Worm (Caenorhabditis elegans) whole organism, L4 larva: ENCODE results near the gene ztf-14.

ENCODE experiments used
- F37D6.2 ChIP-seq: sonication (generic microtip); optimal IDR thresholded peaks from 2 replicates; lab custom pipeline; 2016; ENCODE audit warnings: mild to moderate bottlenecking, missing genetic modification characterization, missing compliant biosample characterization
- F44E2.7 ChIP-seq: fragments of 200-800 bp; sonication (Bioruptor generic); IDR thresholded peaks from 2 replicates; pipeline ENCODE4 v2.1.2; 2022; ENCODE audit warnings: missing genetic modification characterization, missing compliant biosample characterization
- F49E8.2 ChIP-seq: sonication (generic microtip); optimal IDR thresholded peaks from 2 replicates; lab custom pipeline; 2016; ENCODE audit warnings: missing compliant biosample characterization, mild to moderate bottlenecking, missing genetic modification characterization, borderline replicate concordance
- R02D3.7 ChIP-seq: fragments of 150-350 bp; sonication (generic microtip); optimal IDR thresholded peaks from 3 replicates; lab custom pipeline; 2014; ENCODE audit warnings: missing biosample characterization, missing genetic modification characterization
- T20F7.1 ChIP-seq: fragments of 200-800 bp; sonication (Bioruptor generic); optimal IDR thresholded peaks from 2 replicates; lab custom pipeline; 2018; ENCODE audit warnings: mild to moderate bottlenecking, missing genetic modification characterization, missing compliant biosample characterization
- T26A8.4 ChIP-seq: fragments of 200-800 bp; sonication (Bioruptor generic); IDR thresholded peaks from 2 replicates; pipeline ENCODE4 v1.3.6; 2022; ENCODE audit warnings: missing genetic modification characterization, missing compliant biosample characterization
- Y75B8A.6 ChIP-seq: fragments of 200-800 bp; sonication (Bioruptor generic); IDR thresholded peaks from 2 replicates; pipeline ENCODE4 v1.3.6; 2022; ENCODE audit warnings: missing genetic modification reagents, missing genetic modification characterization, missing compliant biosample characterization
- ZK337.2 ChIP-seq: fragments of 200-800 bp; sonication (Bioruptor generic); IDR thresholded peaks from 2 replicates; pipeline ENCODE4 v1.3.6; 2022; ENCODE audit warnings: missing genetic modification reagents, missing genetic modification characterization, missing compliant biosample characterization
- ZK546.5 ChIP-seq, 2 experiments: sonication (generic microtip); optimal IDR thresholded peaks; 2 replicates each; lab custom pipeline; 2017; ENCODE audit warnings: missing biosample characterization in 2 of 2, missing genetic modification characterization in 2 of 2
- aha-1 ChIP-seq: fragments of 150-350 bp; peaks from one replicate; lab custom pipeline; 2014; ENCODE audit warnings: missing biosample characterization, missing genetic modification characterization
- aly-2 ChIP-seq: sonication (generic microtip); optimal IDR thresholded peaks from 2 replicates; lab custom pipeline; 2018; ENCODE audit warnings: missing biosample characterization, missing genetic modification characterization
- arid-1 ChIP-seq: fragments of 200-800 bp; sonication (Bioruptor generic); conservative IDR thresholded peaks from 2 replicates; pipeline ENCODE4 v1.3.6; 2022; ENCODE audit warnings: missing genetic modification reagents, missing genetic modification characterization, missing compliant biosample characterization
- daf-12 ChIP-seq: fragments of 150-350 bp; optimal IDR thresholded peaks from 2 replicates; lab custom pipeline; 2014; ENCODE audit warnings: missing biosample characterization, missing genetic modification reagents, missing genetic modification characterization
- daf-16 ChIP-seq, 3 experiments: sonication (generic microtip); optimal IDR thresholded peaks; 2 replicates each; lab custom pipeline; 2016 to 2017; ENCODE audit warnings: missing genetic modification characterization in 3 of 3, missing genetic modification reagents in 3 of 3, mild to moderate bottlenecking in 2 of 3, missing compliant biosample characterization in 2 of 3, missing biosample characterization in 1 of 3, moderate library complexity in 1 of 3
- daf-8 ChIP-seq: fragments of 200-800 bp; sonication (Bioruptor generic); IDR thresholded peaks from 2 replicates; pipeline ENCODE4 v1.3.6; 2022; ENCODE audit warnings: missing genetic modification characterization, missing compliant biosample characterization
- dmd-8 ChIP-seq: fragments of 200-800 bp; sonication (Bioruptor generic); IDR thresholded peaks from 2 replicates; pipeline ENCODE4 v1.3.6; 2022; ENCODE audit warnings: missing genetic modification characterization, missing compliant biosample characterization
- dve-1 ChIP-seq: sonication (generic microtip); optimal IDR thresholded peaks from 2 replicates; lab custom pipeline; 2017; ENCODE audit warnings: antibody characterized with exemption, mild to moderate bottlenecking, missing genetic modification characterization, missing compliant biosample characterization; ENCODE audit not compliant: insufficient read depth
- egl-43 ChIP-seq: fragments of 200-800 bp; sonication (Bioruptor generic); IDR thresholded peaks from 2 replicates; pipeline ENCODE4 v1.3.6; 2022; ENCODE audit warnings: missing genetic modification reagents, missing genetic modification characterization, missing compliant biosample characterization
- fkh-10 ChIP-seq: fragments of 150-350 bp; optimal IDR thresholded peaks from 2 replicates; lab custom pipeline; 2014; ENCODE audit warnings: missing biosample characterization, missing genetic modification reagents, missing genetic modification characterization
- fos-1 ChIP-seq: fragments of 150-350 bp; optimal IDR thresholded peaks from 2 replicates; lab custom pipeline; 2014; ENCODE audit warnings: missing biosample characterization, missing genetic modification characterization
- gei-8 ChIP-seq: fragments of 200-800 bp; sonication (Bioruptor generic); optimal IDR thresholded peaks from 2 replicates; lab custom pipeline; 2018; ENCODE audit warnings: mild to moderate bottlenecking, missing genetic modification characterization, missing compliant biosample characterization
- hlh-30 ChIP-seq: sonication (generic microtip); optimal IDR thresholded peaks from 2 replicates; lab custom pipeline; 2017; ENCODE audit warnings: antibody characterized with exemption, mild to moderate bottlenecking, missing genetic modification characterization, missing compliant biosample characterization; ENCODE audit not compliant: insufficient read depth
- hmg-1.1 ChIP-seq: fragments of 200-800 bp; sonication (Bioruptor generic); IDR thresholded peaks from 2 replicates; pipeline ENCODE4 v1.3.6; 2022; ENCODE audit warnings: missing genetic modification reagents, missing genetic modification characterization, missing compliant biosample characterization
- lin-15B ChIP-seq: fragments of 150-350 bp; sonication (generic microtip); optimal IDR thresholded peaks from 3 replicates; lab custom pipeline; 2014; ENCODE audit warnings: missing biosample characterization, missing genetic modification characterization
- lin-39 ChIP-seq: fragments of 150-350 bp; optimal IDR thresholded peaks from 2 replicates; lab custom pipeline; 2014; ENCODE audit warnings: missing biosample characterization, missing genetic modification reagents, missing genetic modification characterization
- lir-3 ChIP-seq: sonication (generic microtip); optimal IDR thresholded peaks from 2 replicates; lab custom pipeline; 2016; ENCODE audit warnings: mild to moderate bottlenecking, missing genetic modification characterization, missing compliant biosample characterization
- lsy-2 ChIP-seq, 2 experiments: fragments of 150-350 bp in 1 of 2; sonication (generic microtip) in 1 of 2; optimal IDR thresholded peaks; 2 replicates each; lab custom pipeline; 2014 to 2017; ENCODE audit warnings: missing biosample characterization in 2 of 2, missing genetic modification characterization in 2 of 2
- mdl-1 ChIP-seq, 2 experiments: fragments of 150-350 bp in 1 of 2; sonication (generic microtip) in 1 of 2; optimal IDR thresholded peaks; 2 replicates each; lab custom pipeline; 2014 to 2017; ENCODE audit warnings: missing biosample characterization in 2 of 2, missing genetic modification characterization in 2 of 2
- mep-1 ChIP-seq: fragments of 150-350 bp; sonication (generic microtip); optimal IDR thresholded peaks from 3 replicates; lab custom pipeline; 2014; ENCODE audit warnings: missing biosample characterization, missing genetic modification characterization
- mes-2 ChIP-seq: sonication (generic microtip); optimal IDR thresholded peaks from 2 replicates; lab custom pipeline; 2016; ENCODE audit warnings: missing genotype, mild to moderate bottlenecking, missing genetic modification characterization, missing compliant biosample characterization; ENCODE audit not compliant: poor library complexity, severe bottlenecking
- mxl-3 ChIP-seq: fragments of 200-800 bp; sonication (Bioruptor generic); optimal IDR thresholded peaks from 2 replicates; lab custom pipeline; 2018; ENCODE audit warnings: mild to moderate bottlenecking, missing genetic modification characterization, missing compliant biosample characterization
- nhr-237 ChIP-seq: sonication (generic microtip); optimal IDR thresholded peaks from 2 replicates; lab custom pipeline; 2017; ENCODE audit warnings: missing biosample characterization, missing genetic modification characterization
- nhr-25 ChIP-seq: sonication (generic microtip); optimal IDR thresholded peaks from 2 replicates; lab custom pipeline; 2017; ENCODE audit warnings: missing genetic modification characterization, mild to moderate bottlenecking, missing compliant biosample characterization, antibody characterized with exemption, moderate library complexity, borderline replicate concordance; ENCODE audit not compliant: insufficient read depth
- nhr-28 ChIP-seq: fragments of 150-350 bp; optimal IDR thresholded peaks from 2 replicates; lab custom pipeline; 2014; ENCODE audit warnings: missing biosample characterization, missing genetic modification characterization
- nhr-77 ChIP-seq: fragments of 150-350 bp; optimal IDR thresholded peaks from 2 replicates; lab custom pipeline; 2014; ENCODE audit warnings: missing biosample characterization, missing genetic modification characterization
- pha-4 ChIP-seq, 2 experiments: fragments of 150-350 bp in 1 of 2; fragments of 200-800 bp in 1 of 2; sonication (Bioruptor generic) in 1 of 2; IDR thresholded peaks in 1 of 2; optimal IDR thresholded peaks in 1 of 2; 2 replicates each; pipeline versions ENCODE4 v1.3.6 to Lab custom; 2014 to 2022; ENCODE audit warnings: missing genetic modification characterization in 2 of 2, missing genetic modification reagents in 2 of 2, missing biosample characterization in 1 of 2, missing compliant biosample characterization in 1 of 2
- php-3 ChIP-seq: fragments of 200-800 bp; sonication (Bioruptor generic); IDR thresholded peaks from 2 replicates; pipeline ENCODE4 v1.3.6; 2022; ENCODE audit warnings: missing genetic modification reagents, missing genetic modification characterization, missing compliant biosample characterization
- rbr-2 ChIP-seq: sonication (generic microtip); optimal IDR thresholded peaks from 2 replicates; lab custom pipeline; 2016; ENCODE audit warnings: missing genotype, missing genetic modification characterization, missing compliant biosample characterization
- set-16 ChIP-seq: fragments of 200-800 bp; sonication (Bioruptor generic); IDR thresholded peaks from 2 replicates; pipeline ENCODE4 v1.3.6; 2022; ENCODE audit warnings: missing genetic modification reagents, missing genetic modification characterization, missing compliant biosample characterization
- skn-1 ChIP-seq: fragments of 150-350 bp; optimal IDR thresholded peaks from 2 replicates; lab custom pipeline; 2014; ENCODE audit warnings: missing biosample characterization, missing genetic modification characterization
- spr-1 ChIP-seq: sonication (generic microtip); optimal IDR thresholded peaks from 2 replicates; lab custom pipeline; 2016; ENCODE audit warnings: mild to moderate bottlenecking, missing genetic modification characterization, missing compliant biosample characterization
- spr-3 ChIP-seq: fragments of 200-800 bp; sonication (Bioruptor generic); optimal IDR thresholded peaks from 2 replicates; lab custom pipeline; 2018; ENCODE audit warnings: mild to moderate bottlenecking, missing genetic modification characterization, missing compliant biosample characterization
- tag-97 ChIP-seq: fragments of 200-800 bp; sonication (Bioruptor generic); IDR thresholded peaks from 2 replicates; pipeline ENCODE4 v1.3.6; 2022; ENCODE audit warnings: missing genetic modification characterization, missing compliant biosample characterization
- tra-1 ChIP-seq: fragments of 200-800 bp; sonication (Bioruptor generic); IDR thresholded peaks from 2 replicates; pipeline ENCODE4 v1.3.6; 2022; ENCODE audit warnings: missing genetic modification reagents, missing genetic modification characterization, missing compliant biosample characterization
- zag-1 ChIP-seq: fragments of 150-350 bp; optimal IDR thresholded peaks from 2 replicates; lab custom pipeline; 2014; ENCODE audit warnings: missing biosample characterization, missing genetic modification characterization
- zfp-2 ChIP-seq: sonication (generic microtip); optimal IDR thresholded peaks from 2 replicates; lab custom pipeline; 2016; ENCODE audit warnings: mild to moderate bottlenecking, missing genetic modification characterization, missing compliant biosample characterization
- zfp-3 ChIP-seq: fragments of 200-800 bp; sonication (Bioruptor generic); conservative IDR thresholded peaks from 2 replicates; pipeline ENCODE4 v1.3.6; 2022; ENCODE audit warnings: missing genetic modification reagents, missing genetic modification characterization, missing compliant biosample characterization
- zip-2 ChIP-seq: fragments of 150-350 bp; optimal IDR thresholded peaks from 2 replicates; lab custom pipeline; 2014; ENCODE audit warnings: missing biosample characterization, missing genetic modification characterization
- ztf-11 ChIP-seq: fragments of 150-350 bp; optimal IDR thresholded peaks from 2 replicates; lab custom pipeline; 2014; ENCODE audit warnings: missing biosample characterization, missing genetic modification characterization
- ztf-7 ChIP-seq: fragments of 150-350 bp; optimal IDR thresholded peaks from 2 replicates; lab custom pipeline; 2014; ENCODE audit warnings: missing biosample characterization, missing genetic modification characterization

Gene ztf-14

DNA sequence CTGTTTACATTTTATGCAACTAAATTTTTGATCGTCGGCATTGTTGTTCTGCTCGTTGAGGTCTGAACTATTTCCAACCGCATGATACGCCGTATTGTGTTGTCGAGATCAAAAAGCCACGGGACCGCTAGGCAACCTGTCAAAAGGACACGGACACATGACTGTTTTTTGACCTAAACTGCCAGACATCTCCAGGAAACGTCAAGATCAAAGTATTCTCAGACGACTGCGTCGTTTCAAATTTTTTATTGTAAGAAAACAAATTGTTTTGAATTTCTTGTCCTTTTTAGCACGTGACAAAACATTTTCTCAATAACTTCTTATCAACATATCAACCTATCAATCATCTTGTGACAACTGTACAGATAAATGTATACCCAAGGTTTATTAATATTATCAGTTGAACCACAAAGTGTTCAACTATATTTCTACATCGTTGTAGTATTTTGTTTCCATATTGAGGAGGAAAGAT lies 6.3 kb downstream of the ztf-14 start:
- TF ChIP-seq F44E2.7 = no peak
- no peak for TF ChIP-seq ztf-7 (tag; lab: Kevin White, UChicago)
- TF ChIP-seq T20F7.1 = peak; percentile 80
- TF ChIP-seq lsy-2 (tag; optimal IDR thresholded peaks at IDR 0.05; lab: Kevin White, UChicago) = peak in 1 of 2 experiments; percentile 49
- no peak for TF ChIP-seq zag-1
- peak; percentile 90 for TF ChIP-seq aha-1
- peak; percentile 43 for TF ChIP-seq mxl-3 (GFP tag; lab: Kevin White, UChicago)
- TF ChIP-seq ZK546.5 (tag; optimal IDR thresholded peaks at IDR 0.05; lab: Kevin White, UChicago) = no peak
- TF ChIP-seq nhr-28 = peak; percentile 92
- TF ChIP-seq Y75B8A.6 = no peak
- TF ChIP-seq set-16 (GFP tag; lab: Robert Waterston, UW) = no peak
- no peak for TF ChIP-seq lir-3
- TF ChIP-seq spr-3 (GFP tag; lab: Kevin White, UChicago) = no peak
- no peak for TF ChIP-seq tag-97 (GFP tag; lab: Robert Waterston, UW)
- no peak for TF ChIP-seq zfp-2 (tag; lab: Kevin White, UChicago)
- TF ChIP-seq mdl-1 (tag; optimal IDR thresholded peaks at IDR 0.05; lab: Kevin White, UChicago) = peak in 1 of 2 experiments; percentile 81
- TF ChIP-seq php-3 (GFP tag; lab: Robert Waterston, UW) = peak; percentile 97
- no peak for TF ChIP-seq ztf-11 (tag; lab: Kevin White, UChicago)
- TF ChIP-seq R02D3.7 (tag; lab: Kevin White, UChicago) = no peak
- no peak for TF ChIP-seq zip-2 (tag; lab: Kevin White, UChicago)
- TF ChIP-seq nhr-25 (tag; lab: Kevin White, UChicago) = peak; percentile 1
- TF ChIP-seq daf-16 (GFP tag; optimal IDR thresholded peaks at IDR 0.05; lab: Kevin White, UChicago) = peak in 1 of 2 experiments; percentile 54
- TF ChIP-seq daf-16 (tag; optimal IDR thresholded peaks at IDR 0.05; lab: Kevin White, UChicago) = peak; percentile 95
- no peak for TF ChIP-seq hmg-1.1
- TF ChIP-seq arid-1 = no peak
- no peak for TF ChIP-seq egl-43 (GFP tag; lab: Robert Waterston, UW)
- TF ChIP-seq nhr-237 (tag; lab: Kevin White, UChicago) = no peak
- no peak for TF ChIP-seq F37D6.2
- no peak for TF ChIP-seq mes-2
- TF ChIP-seq spr-1 = peak; percentile 19
- TF ChIP-seq dve-1 = peak; percentile 97
- peak; percentile 77 for TF ChIP-seq gei-8
- no peak for TF ChIP-seq skn-1
- TF ChIP-seq T26A8.4 (GFP tag; lab: Robert Waterston, UW) = no peak
- TF ChIP-seq lin-15B = no peak
- peak; percentile 92 for TF ChIP-seq hlh-30 (tag; lab: Kevin White, UChicago)
- no peak for TF ChIP-seq ZK337.2 (GFP tag; lab: Robert Waterston, UW)
- TF ChIP-seq zfp-3 (GFP tag; lab: Robert Waterston, UW) = peak; percentile 14; the same call in 1 of the 2 replicates
- no peak for TF ChIP-seq fos-1 (tag; lab: Kevin White, UChicago)
- no peak for TF ChIP-seq daf-12 (tag; lab: Kevin White, UChicago)
- TF ChIP-seq rbr-2 (tag; lab: Kevin White, UChicago) = no peak
- TF ChIP-seq fkh-10 (GFP tag; lab: Kevin White, UChicago) = no peak
- TF ChIP-seq pha-4 (GFP tag; IDR thresholded peaks at IDR 0.05; lab: Robert Waterston, UW) = no peak
- TF ChIP-seq pha-4 (tag; optimal IDR thresholded peaks at IDR 0.05; lab: Kevin White, UChicago) = no peak
- TF ChIP-seq F49E8.2 = no peak
- TF ChIP-seq mep-1 = peak; percentile 80
- TF ChIP-seq lin-39 (tag; lab: Kevin White, UChicago) = no peak
- TF ChIP-seq tra-1 (GFP tag; lab: Robert Waterston, UW) = peak; percentile 71; the same call in 1 of the 2 replicates
- TF ChIP-seq daf-8 = no peak
- TF ChIP-seq nhr-77 (tag; lab: Kevin White, UChicago) = peak; percentile 76
- no peak for TF ChIP-seq aly-2 (tag; lab: Kevin White, UChicago)
- no peak for TF ChIP-seq dmd-8 (GFP tag; lab: Robert Waterston, UW)
